Fruit fly (Drosophila melanogaster) whole organism, pupa: ENCODE measurements around the gene CG15169.

Experiments used
- CG12605 ChIP-seq: fragments of 200-800 bp; sonication (Bioruptor generic); IDR thresholded peaks from 2 replicates; pipeline ENCODE4 v1.3.6; 2022; ENCODE audit warnings: missing biosample characterization, missing genetic modification characterization
- CG8159 ChIP-seq: fragments of 200-800 bp; sonication (Bioruptor generic); optimal IDR thresholded peaks from 3 replicates; lab custom pipeline; 2018; ENCODE audit warnings: missing biosample characterization, mild to moderate bottlenecking, missing genetic modification characterization, moderate library complexity
- EcR ChIP-seq: fragments of 200-800 bp; sonication (Bioruptor generic); optimal IDR thresholded peaks from 3 replicates; lab custom pipeline; 2019; ENCODE audit warnings: missing biosample characterization, missing genetic modification characterization, mild to moderate bottlenecking, moderate library complexity, missing genetic modification reagents
- Ets98B ChIP-seq: fragments of 200-800 bp; sonication (Bioruptor generic); IDR thresholded peaks from 2 replicates; pipeline ENCODE4 v1.3.6; 2022; ENCODE audit warnings: missing biosample characterization, missing genetic modification characterization
- Pif1A ChIP-seq: fragments of 200-800 bp; sonication (Bioruptor generic); optimal IDR thresholded peaks from 3 replicates; lab custom pipeline; 2016; ENCODE audit warnings: missing biosample characterization, missing genetic modification characterization

DNA sequence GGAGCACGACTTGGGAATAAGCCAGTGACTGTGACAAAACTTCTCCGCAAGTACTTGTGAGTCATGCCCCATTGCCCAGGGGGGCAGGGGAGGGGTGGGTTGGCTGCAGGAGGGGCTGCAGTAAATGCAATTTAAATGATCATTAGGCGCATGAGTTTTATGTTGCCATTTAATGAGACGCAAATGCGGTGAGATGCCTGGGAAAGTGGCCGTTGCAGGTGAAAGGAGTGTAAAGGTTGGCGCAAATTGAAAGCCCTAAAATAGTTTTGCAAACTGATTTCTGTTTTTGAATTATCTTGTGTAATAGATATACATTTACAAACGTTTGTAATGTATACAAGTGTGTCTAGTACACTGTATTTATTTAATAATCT, 4.7 kb upstream of the CG15169 start:
- TF ChIP-seq Pif1A (GFP tag; lab: Kevin White, UChicago) (no peak), CG8159 (tag; lab: Kevin White, UChicago) (no peak), CG12605 (GFP tag; lab: Robert Waterston, UW) (no peak), EcR (no peak), Ets98B (GFP tag; lab: Robert Waterston, UW) (no peak)
